Worm (Caenorhabditis elegans) whole organism, L4 larva: ENCODE measurements around the gene Y110A2AL.3.

Source experiments
- D1046.2 ChIP-seq: fragments of 200-800 bp; sonication (Bioruptor generic); IDR thresholded peaks from 2 replicates; pipeline ENCODE4 v1.3.6; 2022; ENCODE audit warnings: missing genetic modification characterization, missing compliant biosample characterization
- F10B5.3 ChIP-seq: sonication (generic microtip); optimal IDR thresholded peaks from 2 replicates; lab custom pipeline; 2016; ENCODE audit warnings: mild to moderate bottlenecking, missing genetic modification characterization, missing compliant biosample characterization
- F26F4.8 ChIP-seq: fragments of 200-800 bp; sonication (Bioruptor generic); conservative IDR thresholded peaks from 2 replicates; pipeline ENCODE4 v1.3.6; 2022; ENCODE audit warnings: missing genetic modification characterization, missing compliant biosample characterization
- F37D6.2 ChIP-seq: sonication (generic microtip); optimal IDR thresholded peaks from 2 replicates; lab custom pipeline; 2016; ENCODE audit warnings: mild to moderate bottlenecking, missing genetic modification characterization, missing compliant biosample characterization
- R02D3.7 ChIP-seq: fragments of 150-350 bp; sonication (generic microtip); optimal IDR thresholded peaks from 3 replicates; lab custom pipeline; 2014; ENCODE audit warnings: missing biosample characterization, missing genetic modification characterization
- T20F7.1 ChIP-seq: fragments of 200-800 bp; sonication (Bioruptor generic); optimal IDR thresholded peaks from 2 replicates; lab custom pipeline; 2018; ENCODE audit warnings: mild to moderate bottlenecking, missing genetic modification characterization, missing compliant biosample characterization
- T26A8.4 ChIP-seq: fragments of 200-800 bp; sonication (Bioruptor generic); IDR thresholded peaks from 2 replicates; pipeline ENCODE4 v1.3.6; 2022; ENCODE audit warnings: missing genetic modification characterization, missing compliant biosample characterization
- Y105C5A.15 ChIP-seq: fragments of 200-800 bp; sonication (Bioruptor generic); IDR thresholded peaks from 2 replicates; pipeline ENCODE4 v1.3.6; 2022; ENCODE audit warnings: missing genetic modification characterization, missing compliant biosample characterization
- Y48G9A.11 ChIP-seq: fragments of 200-800 bp; sonication (Bioruptor generic); IDR thresholded peaks from 2 replicates; pipeline ENCODE4 v1.3.6; 2022; ENCODE audit warnings: missing genetic modification reagents, missing genetic modification characterization, missing compliant biosample characterization
- Y75B8A.6 ChIP-seq: fragments of 200-800 bp; sonication (Bioruptor generic); IDR thresholded peaks from 2 replicates; pipeline ENCODE4 v1.3.6; 2022; ENCODE audit warnings: missing genetic modification reagents, missing genetic modification characterization, missing compliant biosample characterization
- ZK337.2 ChIP-seq: fragments of 200-800 bp; sonication (Bioruptor generic); IDR thresholded peaks from 2 replicates; pipeline ENCODE4 v1.3.6; 2022; ENCODE audit warnings: missing genetic modification reagents, missing genetic modification characterization, missing compliant biosample characterization
- ZK546.5 ChIP-seq, 2 experiments: sonication (generic microtip); optimal IDR thresholded peaks; 2 replicates each; lab custom pipeline; 2017; ENCODE audit warnings: missing biosample characterization in 2 of 2, missing genetic modification characterization in 2 of 2
- aha-1 ChIP-seq: fragments of 150-350 bp; peaks from one replicate; lab custom pipeline; 2014; ENCODE audit warnings: missing biosample characterization, missing genetic modification characterization
- aly-2 ChIP-seq: sonication (generic microtip); optimal IDR thresholded peaks from 2 replicates; lab custom pipeline; 2018; ENCODE audit warnings: missing biosample characterization, missing genetic modification characterization
- ama-1 ChIP-seq: fragments of 150-350 bp; optimal IDR thresholded peaks from 2 replicates; lab custom pipeline; 2014; ENCODE audit warnings: inconsistent platforms, mixed read lengths
- ceh-28 ChIP-seq: fragments of 150-350 bp; optimal IDR thresholded peaks from 2 replicates; lab custom pipeline; 2014; ENCODE audit warnings: missing biosample characterization, missing genetic modification reagents, missing genetic modification characterization
- ceh-44 ChIP-seq: fragments of 200-800 bp; sonication (Bioruptor generic); IDR thresholded peaks from 2 replicates; pipeline ENCODE4 v1.3.6; 2022; ENCODE audit warnings: missing genetic modification reagents, missing genetic modification characterization, missing compliant biosample characterization
- ceh-62 ChIP-seq: sonication (generic microtip); optimal IDR thresholded peaks from 2 replicates; lab custom pipeline; 2017; ENCODE audit warnings: missing biosample characterization, missing genetic modification characterization
- daf-12 ChIP-seq: fragments of 150-350 bp; optimal IDR thresholded peaks from 2 replicates; lab custom pipeline; 2014; ENCODE audit warnings: missing biosample characterization, missing genetic modification reagents, missing genetic modification characterization
- daf-19 ChIP-seq: fragments of 200-800 bp; sonication (Bioruptor generic); conservative IDR thresholded peaks from 2 replicates; pipeline ENCODE4 v1.3.6; 2022; ENCODE audit warnings: missing genetic modification characterization, missing compliant biosample characterization
- daf-8 ChIP-seq: fragments of 200-800 bp; sonication (Bioruptor generic); IDR thresholded peaks from 2 replicates; pipeline ENCODE4 v1.3.6; 2022; ENCODE audit warnings: missing genetic modification characterization, missing compliant biosample characterization
- duxl-1 ChIP-seq: sonication (generic microtip); optimal IDR thresholded peaks from 2 replicates; lab custom pipeline; 2016; ENCODE audit warnings: mild to moderate bottlenecking, missing genetic modification characterization, moderate library complexity, missing compliant biosample characterization; ENCODE audit not compliant: poor library complexity
- dve-1 ChIP-seq: sonication (generic microtip); optimal IDR thresholded peaks from 2 replicates; lab custom pipeline; 2017; ENCODE audit warnings: antibody characterized with exemption, mild to moderate bottlenecking, missing genetic modification characterization, missing compliant biosample characterization; ENCODE audit not compliant: insufficient read depth
- egl-43 ChIP-seq: fragments of 200-800 bp; sonication (Bioruptor generic); IDR thresholded peaks from 2 replicates; pipeline ENCODE4 v1.3.6; 2022; ENCODE audit warnings: missing genetic modification reagents, missing genetic modification characterization, missing compliant biosample characterization
- hlh-30 ChIP-seq: sonication (generic microtip); optimal IDR thresholded peaks from 2 replicates; lab custom pipeline; 2017; ENCODE audit warnings: antibody characterized with exemption, mild to moderate bottlenecking, missing genetic modification characterization, missing compliant biosample characterization; ENCODE audit not compliant: insufficient read depth
- hmg-1.1 ChIP-seq: fragments of 200-800 bp; sonication (Bioruptor generic); IDR thresholded peaks from 2 replicates; pipeline ENCODE4 v1.3.6; 2022; ENCODE audit warnings: missing genetic modification reagents, missing genetic modification characterization, missing compliant biosample characterization
- lin-29 ChIP-seq: fragments of 200-800 bp; sonication (Bioruptor generic); IDR thresholded peaks from 2 replicates; pipeline ENCODE4 v1.3.6; 2022; ENCODE audit warnings: missing genetic modification reagents, missing genetic modification characterization, missing compliant biosample characterization
- lin-39 ChIP-seq: fragments of 150-350 bp; optimal IDR thresholded peaks from 2 replicates; lab custom pipeline; 2014; ENCODE audit warnings: missing biosample characterization, missing genetic modification reagents, missing genetic modification characterization
- lir-3 ChIP-seq: sonication (generic microtip); optimal IDR thresholded peaks from 2 replicates; lab custom pipeline; 2016; ENCODE audit warnings: mild to moderate bottlenecking, missing genetic modification characterization, missing compliant biosample characterization
- madf-5 ChIP-seq, 2 experiments: fragments of 200-800 bp; sonication (Bioruptor generic); IDR thresholded peaks; 2 replicates each; pipeline ENCODE4 v1.3.6; 2022; ENCODE audit warnings: missing compliant biosample characterization in 2 of 2, missing genetic modification characterization in 2 of 2
- mes-2 ChIP-seq: sonication (generic microtip); optimal IDR thresholded peaks from 2 replicates; lab custom pipeline; 2016; ENCODE audit warnings: missing genotype, mild to moderate bottlenecking, missing genetic modification characterization, missing compliant biosample characterization; ENCODE audit not compliant: poor library complexity, severe bottlenecking
- nhr-10 ChIP-seq: fragments of 150-350 bp; optimal IDR thresholded peaks from 2 replicates; lab custom pipeline; 2014; ENCODE audit warnings: missing biosample characterization, missing genetic modification characterization
- nhr-102 ChIP-seq: sonication (generic microtip); optimal IDR thresholded peaks from 2 replicates; lab custom pipeline; 2016; ENCODE audit warnings: mild to moderate bottlenecking, missing genetic modification characterization, moderate library complexity, missing compliant biosample characterization
- nhr-11 ChIP-seq: fragments of 150-350 bp; optimal IDR thresholded peaks from 2 replicates; lab custom pipeline; 2014; ENCODE audit warnings: missing biosample characterization, missing genetic modification characterization
- nhr-28 ChIP-seq: fragments of 150-350 bp; optimal IDR thresholded peaks from 2 replicates; lab custom pipeline; 2014; ENCODE audit warnings: missing biosample characterization, missing genetic modification characterization
- nhr-48 ChIP-seq: sonication (generic microtip); optimal IDR thresholded peaks from 2 replicates; lab custom pipeline; 2016; ENCODE audit warnings: mild to moderate bottlenecking, missing genetic modification characterization, missing compliant biosample characterization
- nhr-6 ChIP-seq: fragments of 150-350 bp; optimal IDR thresholded peaks from 2 replicates; lab custom pipeline; 2014; ENCODE audit warnings: missing biosample characterization, missing genetic modification characterization
- nhr-76 ChIP-seq: fragments of 150-350 bp; optimal IDR thresholded peaks from 2 replicates; lab custom pipeline; 2014; ENCODE audit warnings: missing biosample characterization, missing genetic modification characterization
- nhr-77 ChIP-seq: fragments of 150-350 bp; optimal IDR thresholded peaks from 2 replicates; lab custom pipeline; 2014; ENCODE audit warnings: missing biosample characterization, missing genetic modification characterization
- pha-4 ChIP-seq, 2 experiments: fragments of 150-350 bp in 1 of 2; fragments of 200-800 bp in 1 of 2; sonication (Bioruptor generic) in 1 of 2; IDR thresholded peaks in 1 of 2; optimal IDR thresholded peaks in 1 of 2; 2 replicates each; pipeline versions ENCODE4 v1.3.6 to Lab custom; 2014 to 2022; ENCODE audit warnings: missing genetic modification characterization in 2 of 2, missing genetic modification reagents in 2 of 2, missing biosample characterization in 1 of 2, missing compliant biosample characterization in 1 of 2
- pqm-1 ChIP-seq: sonication (generic microtip); optimal IDR thresholded peaks from 2 replicates; lab custom pipeline; 2017; ENCODE audit warnings: missing biosample characterization, missing genetic modification characterization
- snpc-1.2 ChIP-seq: fragments of 200-800 bp; sonication (Bioruptor generic); IDR thresholded peaks from 2 replicates; pipeline ENCODE4 v1.3.6; 2022; ENCODE audit warnings: missing genetic modification reagents, missing genetic modification characterization, missing compliant biosample characterization
- spr-3 ChIP-seq: fragments of 200-800 bp; sonication (Bioruptor generic); optimal IDR thresholded peaks from 2 replicates; lab custom pipeline; 2018; ENCODE audit warnings: mild to moderate bottlenecking, missing genetic modification characterization, missing compliant biosample characterization
- tra-1 ChIP-seq: fragments of 200-800 bp; sonication (Bioruptor generic); IDR thresholded peaks from 2 replicates; pipeline ENCODE4 v1.3.6; 2022; ENCODE audit warnings: missing genetic modification reagents, missing genetic modification characterization, missing compliant biosample characterization
- unc-130 ChIP-seq: sonication (generic microtip); optimal IDR thresholded peaks from 2 replicates; lab custom pipeline; 2016; ENCODE audit warnings: missing genetic modification reagents, missing genetic modification characterization, missing compliant biosample characterization
- vab-7 ChIP-seq: fragments of 200-800 bp; sonication (Bioruptor generic); IDR thresholded peaks from 2 replicates; pipeline ENCODE4 v1.3.6; 2022; ENCODE audit warnings: missing genetic modification reagents, missing genetic modification characterization, missing compliant biosample characterization
- zfp-2 ChIP-seq: sonication (generic microtip); optimal IDR thresholded peaks from 2 replicates; lab custom pipeline; 2016; ENCODE audit warnings: mild to moderate bottlenecking, missing genetic modification characterization, missing compliant biosample characterization
- zfp-3 ChIP-seq: fragments of 200-800 bp; sonication (Bioruptor generic); conservative IDR thresholded peaks from 2 replicates; pipeline ENCODE4 v1.3.6; 2022; ENCODE audit warnings: missing genetic modification reagents, missing genetic modification characterization, missing compliant biosample characterization
- zip-11 ChIP-seq: fragments of 200-800 bp; sonication (Bioruptor generic); IDR thresholded peaks from 2 replicates; pipeline ENCODE4 v1.3.6; 2022; ENCODE audit warnings: missing genetic modification characterization, missing compliant biosample characterization
- ztf-11 ChIP-seq: fragments of 150-350 bp; optimal IDR thresholded peaks from 2 replicates; lab custom pipeline; 2014; ENCODE audit warnings: missing biosample characterization, missing genetic modification characterization

Y110A2AL.3 gene

ce11 chrII:2888957-2889630 is 22.2 kb downstream of the Y110A2AL.3 start, which contains the start of gene pinn-1 (continued):
- TF ChIP-seq tra-1 (GFP tag; lab: Robert Waterston, UW) (peak; percentile 82), spr-3 (GFP tag; lab: Kevin White, UChicago) (no peak), vab-7 (GFP tag; lab: Robert Waterston, UW) (peak; percentile 74), R02D3.7 (no peak), ceh-28 (peak; percentile 46), aly-2 (tag; lab: Kevin White, UChicago) (no peak), F37D6.2 (tag; lab: Kevin White, UChicago) (peak; percentile 65), ZK546.5 (tag; optimal IDR thresholded peaks at IDR 0.05; lab: Kevin White, UChicago) (peak in 1 of 2 experiments; percentile 12), egl-43 (0 out of 2 replicates have a peak, but pooled peaks have one; percentile 19), hmg-1.1 (peak; percentile 79), Y105C5A.15 (GFP tag; lab: Robert Waterston, UW) (0 out of 2 replicates have a peak, but pooled peaks have one; percentile 20), ama-1 (lab: Kevin White, UChicago) (no peak), zip-11 (GFP tag; lab: Robert Waterston, UW) (no peak), hlh-30 (peak; percentile 51), mes-2 (tag; lab: Kevin White, UChicago) (peak; percentile 100), duxl-1 (tag; lab: Kevin White, UChicago) (peak; percentile 87), ceh-44 (GFP tag; lab: Robert Waterston, UW) (peak; percentile 87), aha-1 (tag; lab: Kevin White, UChicago) (peak; percentile 94), ZK337.2 (GFP tag; lab: Robert Waterston, UW) (peak; percentile 96), Y75B8A.6 (GFP tag; lab: Robert Waterston, UW) (0 out of 2 replicates have a peak, but pooled peaks have one; percentile 24), lir-3 (tag; lab: Kevin White, UChicago) (no peak), T26A8.4 (GFP tag; lab: Robert Waterston, UW) (peak; percentile 79), nhr-77 (tag; lab: Kevin White, UChicago) (peak; percentile 53), unc-130 (peak; percentile 92), zfp-2 (tag; lab: Kevin White, UChicago) (peak; percentile 26), lin-29 (GFP tag; lab: Robert Waterston, UW) (no peak), daf-19 (GFP tag; lab: Robert Waterston, UW) (no peak), D1046.2 (GFP tag; lab: Robert Waterston, UW) (peak; percentile 74; the same call in 1 of the 2 replicates), pha-4 (GFP tag; IDR thresholded peaks at IDR 0.05; lab: Robert Waterston, UW) (peak; percentile 75), pha-4 (tag; optimal IDR thresholded peaks at IDR 0.05; lab: Kevin White, UChicago) (peak; percentile 43), daf-8 (GFP tag; lab: Robert Waterston, UW) (no peak), daf-12 (tag; lab: Kevin White, UChicago) (no peak), nhr-28 (tag; lab: Kevin White, UChicago) (peak; percentile 44), pqm-1 (tag; lab: Kevin White, UChicago) (no peak), T20F7.1 (GFP tag; lab: Kevin White, UChicago) (no peak), ztf-11 (tag; lab: Kevin White, UChicago) (no peak), nhr-6 (tag; lab: Kevin White, UChicago) (peak; percentile 55), snpc-1.2 (GFP tag; lab: Robert Waterston, UW) (peak; percentile 75; the same call in 1 of the 2 replicates), nhr-11 (peak; percentile 53), nhr-48 (no peak), madf-5 (GFP tag; IDR thresholded peaks at IDR 0.05; lab: Robert Waterston, UW) (peak; percentile 67 to 85; a peak in 2 of 4 replicates), zfp-3 (GFP tag; lab: Robert Waterston, UW) (peak; percentile 78; the same call in 1 of the 2 replicates), nhr-76 (tag; lab: Kevin White, UChicago) (no peak), Y48G9A.11 (GFP tag; lab: Robert Waterston, UW) (peak; percentile 90), nhr-102 (tag; lab: Kevin White, UChicago) (peak; percentile 75), lin-39 (tag; lab: Kevin White, UChicago) (no peak), dve-1 (tag; lab: Kevin White, UChicago) (peak; percentile 78), F26F4.8 (no peak), ceh-62 (no peak), nhr-10 (tag; lab: Kevin White, UChicago) (no peak), F10B5.3 (peak; percentile 31)
